Worm (Caenorhabditis elegans): ENCODE results near the gene irld-17.

DNA sequence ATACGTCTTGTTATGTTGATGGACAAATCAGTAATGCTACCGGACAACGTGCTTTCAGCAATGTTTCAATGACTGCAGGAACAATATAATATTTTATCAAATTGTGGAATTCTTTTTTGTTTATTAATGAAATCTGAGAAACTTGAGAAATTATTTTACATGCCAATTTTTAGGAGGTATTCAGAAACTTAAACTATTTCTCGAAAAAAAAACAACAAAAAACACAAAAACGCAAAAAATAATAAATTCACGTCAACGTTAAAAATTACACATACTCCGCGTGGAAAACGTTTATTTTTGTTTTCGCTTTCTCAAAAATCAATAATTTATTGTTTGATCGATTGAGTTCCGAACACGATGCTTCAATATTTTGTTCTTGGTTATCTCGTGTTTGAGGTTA lies 10.4 kb downstream of the irld-17 start, which contains the start of gene Y46H3D.1:
- TF ChIP-seq dao-5 (tag; optimal IDR thresholded peaks at IDR 0.05) (no peak), W03F9.2 (tag; optimal IDR thresholded peaks at IDR 0.05) (no peak), him-1 (tag; optimal IDR thresholded peaks at IDR 0.05) (no peak)

Data from whole organism, L4/young adult.